Fruit fly (Drosophila melanogaster) whole organism, pupa: ENCODE results near the gene Hacd1.

Experiments
- CG10348 ChIP-seq: fragments of 200-800 bp; sonication (Bioruptor generic); IDR thresholded peaks from 2 replicates; pipeline ENCODE4 v1.3.6; 2022; ENCODE audit warnings: missing biosample characterization, missing genetic modification characterization
- CG15710 ChIP-seq: fragments of 200-800 bp; sonication (Bioruptor generic); optimal IDR thresholded peaks from 2 replicates; lab custom pipeline; 2018; ENCODE audit warnings: missing biosample characterization, mild to moderate bottlenecking, missing genetic modification characterization, moderate library complexity
- CG8159 ChIP-seq: fragments of 200-800 bp; sonication (Bioruptor generic); optimal IDR thresholded peaks from 3 replicates; lab custom pipeline; 2018; ENCODE audit warnings: missing biosample characterization, mild to moderate bottlenecking, missing genetic modification characterization, moderate library complexity
- CG9948 ChIP-seq: fragments of 200-800 bp; sonication (Bioruptor generic); optimal IDR thresholded peaks from 2 replicates; lab custom pipeline; 2018; ENCODE audit warnings: missing biosample characterization, mild to moderate bottlenecking, missing genetic modification characterization, moderate library complexity
- EcR ChIP-seq: fragments of 200-800 bp; sonication (Bioruptor generic); optimal IDR thresholded peaks from 3 replicates; lab custom pipeline; 2019; ENCODE audit warnings: missing biosample characterization, missing genetic modification characterization, mild to moderate bottlenecking, moderate library complexity, missing genetic modification reagents
- Ets98B ChIP-seq: fragments of 200-800 bp; sonication (Bioruptor generic); IDR thresholded peaks from 2 replicates; pipeline ENCODE4 v1.3.6; 2022; ENCODE audit warnings: missing biosample characterization, missing genetic modification characterization

dm6 chr2L:11981210-11981609 is 20.9 kb downstream of the Hacd1 start, which contains the start of gene CG16965:
- no peak for TF ChIP-seq EcR (GFP tag; lab: Kevin White, UChicago)
- no peak for TF ChIP-seq CG10348 (GFP tag; lab: Robert Waterston, UW)
- TF ChIP-seq Ets98B: no peak
- TF ChIP-seq CG8159 (tag; lab: Kevin White, UChicago): no peak
- TF ChIP-seq CG15710 (tag; lab: Kevin White, UChicago): no peak
- TF ChIP-seq CG9948 (tag; lab: Kevin White, UChicago): no peak
